Fruit fly (Drosophila melanogaster) whole organism, prepupa: ENCODE data around the gene fws.

Experiments used
- CG10631 ChIP-seq: fragments of 200-800 bp; sonication (Bioruptor generic); optimal IDR thresholded peaks from 2 replicates; lab custom pipeline; 2016; ENCODE audit warnings: missing biosample characterization, missing genetic modification characterization
- CG10669 ChIP-seq: fragments of 200-800 bp; sonication (Bioruptor generic); optimal IDR thresholded peaks from 3 replicates; lab custom pipeline; 2018; ENCODE audit warnings: missing biosample characterization, mild to moderate bottlenecking, missing genetic modification characterization, moderate library complexity
- CG11294 ChIP-seq: fragments of 200-800 bp; sonication (Bioruptor generic); IDR thresholded peaks from 2 replicates; pipeline ENCODE4 v1.3.6; 2022; ENCODE audit warnings: missing biosample characterization, missing genetic modification characterization
- CG11762 ChIP-seq: fragments of 200-800 bp; sonication (Bioruptor generic); optimal IDR thresholded peaks from 3 replicates; lab custom pipeline; 2016; ENCODE audit warnings: missing biosample characterization, missing genetic modification characterization; ENCODE audit not compliant: insufficient read depth
- CG15336 ChIP-seq: fragments of 200-800 bp; sonication (Bioruptor generic); IDR thresholded peaks from 2 replicates; pipeline ENCODE4 v1.3.6; 2022; ENCODE audit warnings: missing biosample characterization, missing genetic modification characterization
- CG1621 ChIP-seq: fragments of 200-800 bp; sonication (Bioruptor generic); optimal IDR thresholded peaks from 3 replicates; lab custom pipeline; 2018; ENCODE audit warnings: missing biosample characterization, mild to moderate bottlenecking, missing genetic modification characterization
- CG16779 ChIP-seq: fragments of 200-800 bp; sonication (Bioruptor generic); optimal IDR thresholded peaks from 3 replicates; lab custom pipeline; 2017; ENCODE audit warnings: missing biosample characterization, mild to moderate bottlenecking, missing genetic modification characterization
- CG31627 ChIP-seq: fragments of 200-800 bp; sonication (Bioruptor generic); optimal IDR thresholded peaks from 3 replicates; lab custom pipeline; 2016; ENCODE audit warnings: missing biosample characterization, missing genetic modification characterization
- CG32006 ChIP-seq: fragments of 200-800 bp; sonication (Bioruptor generic); optimal IDR thresholded peaks from 3 replicates; lab custom pipeline; 2017; ENCODE audit warnings: missing biosample characterization, mild to moderate bottlenecking, missing genetic modification characterization
- CG34406 ChIP-seq: fragments of 200-800 bp; sonication (Bioruptor generic); optimal IDR thresholded peaks from 3 replicates; lab custom pipeline; 2016; ENCODE audit warnings: missing biosample characterization, missing genetic modification characterization
- CG3919 ChIP-seq: fragments of 200-800 bp; sonication (Bioruptor generic); optimal IDR thresholded peaks from 3 replicates; lab custom pipeline; 2016; ENCODE audit warnings: missing biosample characterization, missing genetic modification characterization
- CG4318 ChIP-seq: fragments of 200-800 bp; sonication (Bioruptor generic); optimal IDR thresholded peaks from 3 replicates; lab custom pipeline; 2017; ENCODE audit warnings: missing biosample characterization, mild to moderate bottlenecking, missing genetic modification characterization
- CG6163 ChIP-seq: fragments of 200-800 bp; sonication (Bioruptor generic); IDR thresholded peaks from 3 replicates; pipeline ENCODE4 v1.3.6; 2022; ENCODE audit warnings: missing biosample characterization, missing genetic modification characterization
- CG6276 ChIP-seq: fragments of 200-800 bp; sonication (Bioruptor generic); optimal IDR thresholded peaks from 2 replicates; lab custom pipeline; 2017; ENCODE audit warnings: missing biosample characterization, mild to moderate bottlenecking, missing genetic modification characterization
- CG6792 ChIP-seq: fragments of 200-800 bp; sonication (Bioruptor generic); optimal IDR thresholded peaks from 3 replicates; lab custom pipeline; 2016; ENCODE audit warnings: missing biosample characterization, missing genetic modification characterization
- CG8119 ChIP-seq: fragments of 200-800 bp; sonication (Bioruptor generic); IDR thresholded peaks from 3 replicates; pipeline ENCODE4 v1.3.6; 2022; ENCODE audit warnings: missing biosample characterization, missing genetic modification characterization
- CG8319 ChIP-seq: fragments of 200-800 bp; sonication (Bioruptor generic); optimal IDR thresholded peaks from 3 replicates; lab custom pipeline; 2016; ENCODE audit warnings: missing biosample characterization, missing genetic modification characterization
- CG8632 ChIP-seq: fragments of 200-800 bp; sonication (Bioruptor generic); optimal IDR thresholded peaks from 3 replicates; lab custom pipeline; 2016; ENCODE audit warnings: missing biosample characterization, missing genetic modification characterization
- Eip75B ChIP-seq: fragments of 200-800 bp; sonication (Bioruptor generic); optimal IDR thresholded peaks from 3 replicates; lab custom pipeline; 2016; ENCODE audit warnings: missing biosample characterization, missing genetic modification characterization
- Eip78C ChIP-seq: fragments of 200-800 bp; sonication (Bioruptor generic); peaks from one replicate; lab custom pipeline; 2016; ENCODE audit warnings: missing biosample characterization, missing genetic modification characterization
- Eip93F ChIP-seq: fragments of 200-800 bp; sonication (Bioruptor generic); optimal IDR thresholded peaks from 2 replicates; lab custom pipeline; 2016; ENCODE audit warnings: missing biosample characterization, mild to moderate bottlenecking, missing genetic modification characterization
- Ets96B ChIP-seq: fragments of 200-800 bp; optimal IDR thresholded peaks from 2 replicates; lab custom pipeline; 2019; ENCODE audit warnings: missing biosample characterization, mild to moderate bottlenecking, missing genetic modification characterization, moderate library complexity
- Gug ChIP-seq: fragments of 200-800 bp; sonication (Bioruptor generic); IDR thresholded peaks from 2 replicates; pipeline ENCODE4 v1.3.6; 2022; ENCODE audit warnings: missing biosample characterization, missing genetic modification characterization
- Hr4 ChIP-seq: fragments of 200-800 bp; sonication (Bioruptor generic); optimal IDR thresholded peaks from 3 replicates; lab custom pipeline; 2016; ENCODE audit warnings: missing biosample characterization, missing genetic modification characterization
- Lpt ChIP-seq: fragments of 200-800 bp; sonication (Bioruptor generic); optimal IDR thresholded peaks from 3 replicates; lab custom pipeline; 2016; ENCODE audit warnings: missing biosample characterization, missing genetic modification characterization
- Met ChIP-seq: fragments of 200-800 bp; sonication (Bioruptor generic); optimal IDR thresholded peaks from 3 replicates; lab custom pipeline; 2016; ENCODE audit warnings: missing biosample characterization, missing genetic modification characterization
- OdsH ChIP-seq: fragments of 200-800 bp; sonication (Bioruptor generic); optimal IDR thresholded peaks from 3 replicates; lab custom pipeline; 2016; ENCODE audit warnings: missing biosample characterization, missing genetic modification characterization
- Sox14 ChIP-seq: fragments of 200-800 bp; sonication (Bioruptor generic); optimal IDR thresholded peaks from 3 replicates; lab custom pipeline; 2016; ENCODE audit warnings: missing biosample characterization, missing genetic modification characterization
- achi ChIP-seq: fragments of 200-800 bp; sonication (Bioruptor generic); optimal IDR thresholded peaks from 3 replicates; lab custom pipeline; 2016; ENCODE audit warnings: missing biosample characterization, missing genetic modification characterization
- acj6 ChIP-seq: fragments of 200-800 bp; sonication (Bioruptor generic); optimal IDR thresholded peaks from 3 replicates; lab custom pipeline; 2016; ENCODE audit warnings: missing biosample characterization, missing genetic modification characterization
- dac ChIP-seq: fragments of 200-800 bp; sonication (Bioruptor generic); optimal IDR thresholded peaks from 2 replicates; lab custom pipeline; 2017; ENCODE audit warnings: missing biosample characterization, mild to moderate bottlenecking, missing genetic modification characterization
- eg ChIP-seq: fragments of 200-800 bp; sonication (Bioruptor generic); IDR thresholded peaks from 3 replicates; pipeline ENCODE4 v1.3.6; 2022; ENCODE audit warnings: missing biosample characterization, missing genetic modification characterization
- esn ChIP-seq: fragments of 200-800 bp; sonication (Bioruptor generic); optimal IDR thresholded peaks from 2 replicates; lab custom pipeline; 2016; ENCODE audit warnings: missing biosample characterization, mild to moderate bottlenecking, missing genetic modification characterization, moderate library complexity
- fd59A ChIP-seq: fragments of 200-800 bp; sonication (Bioruptor generic); optimal IDR thresholded peaks from 2 replicates; lab custom pipeline; 2017; ENCODE audit warnings: missing biosample characterization, mild to moderate bottlenecking, missing genetic modification characterization, missing genetic modification reagents
- fd85E ChIP-seq: fragments of 200-800 bp; sonication (Bioruptor generic); optimal IDR thresholded peaks from 3 replicates; lab custom pipeline; 2016; ENCODE audit warnings: missing biosample characterization, missing genetic modification characterization
- fkh ChIP-seq: fragments of 200-800 bp; sonication (Bioruptor generic); optimal IDR thresholded peaks from 3 replicates; lab custom pipeline; 2017; ENCODE audit warnings: missing biosample characterization, mild to moderate bottlenecking, missing genetic modification characterization, moderate library complexity
- lz ChIP-seq: fragments of 200-800 bp; sonication (Bioruptor generic); optimal IDR thresholded peaks from 3 replicates; lab custom pipeline; 2016; ENCODE audit warnings: missing biosample characterization, missing genetic modification characterization
- pdm3 ChIP-seq: fragments of 200-800 bp; sonication (Bioruptor generic); optimal IDR thresholded peaks from 3 replicates; lab custom pipeline; 2016; ENCODE audit warnings: missing biosample characterization, missing genetic modification characterization
- spab ChIP-seq: fragments of 200-800 bp; sonication (Bioruptor generic); optimal IDR thresholded peaks from 2 replicates; lab custom pipeline; 2017; ENCODE audit warnings: missing biosample characterization, mild to moderate bottlenecking, missing genetic modification characterization, missing genetic modification reagents
- ss ChIP-seq, 2 experiments: fragments of 200-800 bp; sonication (Bioruptor generic); optimal IDR thresholded peaks; 2 replicates in 1 of 2; 3 replicates in 1 of 2; lab custom pipeline; 2017 to 2018; ENCODE audit warnings: mild to moderate bottlenecking in 2 of 2, missing biosample characterization in 2 of 2, missing genetic modification characterization in 2 of 2, moderate library complexity in 1 of 2
- topi ChIP-seq: fragments of 200-800 bp; sonication (Bioruptor generic); optimal IDR thresholded peaks from 3 replicates; lab custom pipeline; 2016; ENCODE audit warnings: missing biosample characterization, missing genetic modification characterization
- vri ChIP-seq: fragments of 200-800 bp; sonication (Bioruptor generic); optimal IDR thresholded peaks from 3 replicates; lab custom pipeline; 2016; ENCODE audit warnings: missing biosample characterization, mild to moderate bottlenecking, missing genetic modification characterization

Gene fws

DNA sequence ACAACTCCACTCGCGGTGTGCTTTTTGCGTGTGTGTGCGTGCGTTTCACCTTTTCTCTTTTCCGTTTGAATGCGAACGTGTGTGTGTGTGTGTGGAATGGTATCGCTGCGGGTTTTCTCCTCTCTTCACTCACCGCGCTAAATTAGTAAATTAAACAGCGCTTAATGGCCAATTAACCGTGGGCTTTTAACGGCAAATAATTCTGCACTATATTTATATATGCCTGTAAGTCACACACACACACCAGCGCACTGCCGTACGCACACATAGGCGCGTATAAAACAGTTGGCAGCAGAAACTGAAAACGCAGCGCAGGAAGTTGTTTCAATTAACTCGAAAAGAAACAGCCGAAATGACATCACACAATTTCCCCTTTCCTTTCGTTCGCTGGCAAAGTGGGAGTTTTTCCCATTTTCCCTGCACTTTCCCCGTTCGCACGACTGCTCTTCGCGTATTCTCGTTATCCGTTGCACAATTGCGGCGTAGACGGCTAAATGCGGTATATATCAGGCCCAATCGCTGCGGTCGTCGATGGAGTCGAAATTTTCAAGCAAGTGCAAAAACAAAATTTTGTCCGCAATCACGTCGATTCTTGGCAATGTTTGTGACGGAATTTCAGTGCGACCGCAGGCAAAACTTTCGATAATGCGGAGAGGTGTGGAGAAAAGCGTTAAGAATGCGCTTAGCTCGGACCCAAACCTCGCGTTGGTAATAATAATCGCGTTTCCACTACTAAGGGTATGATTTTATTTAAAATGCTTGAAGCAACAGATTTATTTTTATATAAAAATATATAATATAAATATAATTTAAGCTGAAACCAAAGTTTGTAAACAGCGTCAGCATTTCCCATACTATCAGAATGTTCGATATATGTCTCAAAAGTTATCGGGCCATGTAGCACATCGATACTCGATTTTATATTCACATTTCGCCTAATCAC lies 8.0 kb downstream of the fws start, which contains the start of gene BicD (continued):
- TF ChIP-seq CG11294 (GFP tag; lab: Robert Waterston, UW) (no peak), CG10669 (GFP tag; lab: Kevin White, UChicago) (no peak), Eip93F (GFP tag; lab: Kevin White, UChicago) (peak; percentile 15), CG8319 (GFP tag; lab: Kevin White, UChicago) (no peak), CG4318 (no peak), achi (no peak), CG31627 (GFP tag; lab: Kevin White, UChicago) (no peak), CG1621 (tag; lab: Kevin White, UChicago) (peak; percentile 13), CG6276 (no peak), pdm3 (no peak), CG8119 (GFP tag; lab: Robert Waterston, UW) (peak; percentile 50; the same call in 2 of the 3 replicates), CG6792 (GFP tag; lab: Kevin White, UChicago) (no peak)

DNA sequence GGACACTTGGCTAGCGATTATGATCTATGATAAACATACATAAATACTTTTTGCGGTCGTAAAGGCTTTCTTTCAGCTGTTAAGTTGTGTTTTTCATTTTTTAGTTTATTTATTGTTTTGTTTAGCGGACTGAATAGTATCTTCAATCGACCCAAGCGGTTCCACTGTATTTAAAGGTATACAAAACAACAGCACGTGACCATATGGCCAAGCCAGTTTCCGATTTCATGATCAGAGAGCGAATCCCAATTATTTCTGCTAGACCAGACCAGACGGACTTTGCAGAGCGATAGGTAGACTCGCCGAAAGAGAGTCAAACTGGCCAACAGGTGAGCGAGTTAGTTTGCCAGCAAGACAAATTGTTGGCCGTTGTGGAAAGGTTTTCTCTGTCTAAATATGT lies 9.3 kb downstream of the fws start, which contains the start of gene Sgt:
Gene Sgt (plus strand): TSS at position 80 of the 400 bp plus-strand sequence.
- TF ChIP-seq CG15336 (0 out of 2 replicates have a peak, but pooled peaks have one; percentile 24), pdm3 (no peak), CG11294 (GFP tag; lab: Robert Waterston, UW) (no peak), fd59A (GFP tag; lab: Kevin White, UChicago) (no peak), Ets96B (tag; lab: Kevin White, UChicago) (no peak)

DNA sequence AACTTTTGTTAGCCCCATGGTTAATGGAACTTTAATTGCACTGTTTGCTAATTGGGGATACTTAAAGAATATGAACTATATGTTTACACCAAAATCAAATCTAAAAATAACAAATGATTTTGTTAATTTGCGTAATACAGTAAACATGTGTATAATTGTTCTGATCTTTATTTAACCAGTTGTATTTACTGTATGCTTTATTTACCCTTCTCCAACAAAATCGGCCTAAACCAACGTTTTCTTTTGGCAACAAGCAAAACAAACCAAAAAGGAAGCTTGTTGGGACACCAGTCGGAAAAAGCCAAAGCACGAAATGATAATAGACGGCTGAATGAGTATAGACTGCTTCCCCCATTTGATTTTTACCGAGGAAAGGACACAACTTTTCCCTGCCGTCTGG lies 10.2 kb downstream of the fws start:
- TF ChIP-seq CG32006 (GFP tag; lab: Kevin White, UChicago): no peak
- TF ChIP-seq vri: peak; percentile 19
- TF ChIP-seq topi (GFP tag; lab: Kevin White, UChicago): no peak
- no peak for TF ChIP-seq Met (GFP tag; lab: Kevin White, UChicago)
- peak; percentile 76 for TF ChIP-seq fkh (GFP tag; lab: Kevin White, UChicago)

DNA sequence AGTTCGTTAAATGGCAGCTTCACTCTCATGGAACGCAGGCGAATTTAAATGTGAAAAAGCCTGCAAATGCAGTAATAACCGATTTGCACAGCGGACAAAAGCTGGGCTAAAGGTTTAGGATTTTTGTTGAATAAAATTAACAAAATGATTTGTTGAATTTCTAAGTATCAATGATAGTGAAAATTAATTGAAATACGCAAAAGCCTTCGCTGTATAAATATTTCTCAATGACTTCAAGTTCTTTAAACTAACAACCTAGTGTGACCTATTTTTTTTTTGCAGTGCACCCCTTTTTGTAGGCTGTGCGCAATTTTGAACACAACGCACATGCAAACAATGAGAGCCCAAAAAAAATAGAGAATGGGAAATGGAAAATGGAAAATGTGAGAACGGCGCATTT lies 13.9 kb downstream of the fws start:
- TF ChIP-seq vri (no peak), Eip78C (peak; percentile 84), CG10631 (GFP tag; lab: Kevin White, UChicago) (peak; percentile 46), Hr4 (GFP tag; lab: Kevin White, UChicago) (peak; percentile 58), fd59A (GFP tag; lab: Kevin White, UChicago) (no peak), CG6792 (GFP tag; lab: Kevin White, UChicago) (peak; percentile 30), dac (GFP tag; lab: Kevin White, UChicago) (no peak), fd85E (GFP tag; lab: Kevin White, UChicago) (no peak), CG8119 (GFP tag; lab: Robert Waterston, UW) (peak; percentile 73), CG11762 (GFP tag; lab: Kevin White, UChicago) (no peak), lz (GFP tag; lab: Kevin White, UChicago) (peak; percentile 7), spab (no peak), CG10669 (GFP tag; lab: Kevin White, UChicago) (peak; percentile 12), ss (GFP tag; optimal IDR thresholded peaks at IDR 0.05; lab: Kevin White, UChicago) (no peak), pdm3 (peak; percentile 49), achi (peak; percentile 34), Eip75B (GFP tag; lab: Kevin White, UChicago) (peak; percentile 49), CG32006 (GFP tag; lab: Kevin White, UChicago) (peak; percentile 65), CG34406 (GFP tag; lab: Kevin White, UChicago) (no peak), CG6163 (GFP tag; lab: Robert Waterston, UW) (peak; percentile 42; the same call in 1 of the 3 replicates), OdsH (GFP tag; lab: Kevin White, UChicago) (peak; percentile 46), eg (GFP tag; lab: Robert Waterston, UW) (peak; percentile 58), Gug (peak; percentile 39), CG15336 (peak; percentile 75), CG31627 (GFP tag; lab: Kevin White, UChicago) (peak; percentile 17), Lpt (peak; percentile 63), acj6 (GFP tag; lab: Kevin White, UChicago) (peak; percentile 61), CG3919 (GFP tag; lab: Kevin White, UChicago) (peak; percentile 2), Ets96B (tag; lab: Kevin White, UChicago) (peak; percentile 6), CG16779 (tag; lab: Kevin White, UChicago) (no peak), CG6276 (peak; percentile 39), CG8632 (GFP tag; lab: Kevin White, UChicago) (peak; percentile 24), Sox14 (GFP tag; lab: Kevin White, UChicago) (peak; percentile 46), esn (GFP tag; lab: Kevin White, UChicago) (peak; percentile 26)
